Fruit fly (Drosophila melanogaster): ENCODE results near the gene CG16798.

DNA sequence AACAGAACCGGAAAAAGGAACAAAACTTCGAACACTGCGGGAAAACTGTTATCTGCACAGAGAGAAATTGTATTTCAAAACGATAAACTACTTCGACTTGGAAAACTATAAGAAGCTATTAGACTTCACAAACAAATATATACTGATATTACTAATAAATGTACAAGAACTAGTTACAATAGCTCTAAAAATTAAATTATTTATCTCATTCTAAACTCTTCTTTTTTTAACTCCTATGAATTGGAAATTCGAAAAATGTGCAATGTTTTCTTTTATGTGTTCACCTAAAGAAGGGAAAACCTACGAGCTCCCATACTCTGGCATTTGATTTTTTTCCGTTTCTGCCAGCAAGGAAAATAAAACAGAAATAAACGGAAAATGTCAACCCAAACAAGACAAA is 19.3 kb upstream of the CG16798 start:
- TF ChIP-seq CG8119 (GFP tag; IDR thresholded peaks at IDR 0.05) (no peak), Sox15 (GFP tag; optimal IDR thresholded peaks at IDR 0.05) (no peak), CG6808 (GFP tag; optimal IDR thresholded peaks at IDR 0.05) (no peak), CG3032 (tag; optimal IDR thresholded peaks at IDR 0.05) (no peak), dac (GFP tag; optimal IDR thresholded peaks at IDR 0.05) (no peak), eg (GFP tag; IDR thresholded peaks at IDR 0.05) (no peak), Gug (GFP tag; IDR thresholded peaks at IDR 0.05) (no peak), Sox102F (GFP tag; optimal IDR thresholded peaks at IDR 0.05) (no peak)

All from whole organism, prepupa.